Fruit fly (Drosophila melanogaster) whole organism, embryonic: ENCODE data around the gene ND-30.

Experiments used
- ATbp ChIP-seq: fragments of 200-800 bp; sonication (Bioruptor generic); optimal IDR thresholded peaks from 2 replicates; lab custom pipeline; 2017; ENCODE audit warnings: missing biosample characterization, mild to moderate bottlenecking, missing genetic modification characterization, missing genetic modification reagents
- Abd-B ChIP-seq: fragments of 200-800 bp; sonication (Bioruptor generic); optimal IDR thresholded peaks from 2 replicates; lab custom pipeline; 2018; ENCODE audit warnings: missing biosample characterization, mild to moderate bottlenecking, missing genetic modification characterization, moderate library complexity
- Aef1 ChIP-seq: fragments of 200-800 bp; sonication (Bioruptor generic); IDR thresholded peaks from 3 replicates; pipeline ENCODE4 v1.3.6; 2022; ENCODE audit warnings: missing biosample characterization, missing genetic modification characterization
- B-H1 ChIP-seq: fragments of 200-800 bp; sonication (Bioruptor generic); IDR thresholded peaks from 3 replicates; pipeline ENCODE4 v1.3.6; 2022; ENCODE audit warnings: missing biosample characterization, missing genetic modification characterization
- CG10654 ChIP-seq: fragments of 200-800 bp; sonication (Bioruptor generic); optimal IDR thresholded peaks from 2 replicates; lab custom pipeline; 2016; ENCODE audit warnings: missing biosample characterization, missing genetic modification characterization
- CG10959 ChIP-seq: fragments of 200-800 bp; sonication (Bioruptor generic); IDR thresholded peaks from 2 replicates; pipeline ENCODE4 v1.3.6; 2022; ENCODE audit warnings: missing biosample characterization, missing genetic modification characterization
- CG10979 ChIP-seq: fragments of 200-800 bp; sonication (Bioruptor generic); optimal IDR thresholded peaks from 2 replicates; lab custom pipeline; 2018; ENCODE audit warnings: missing biosample characterization, mild to moderate bottlenecking, missing genetic modification characterization, moderate library complexity
- CG12219 ChIP-seq: fragments of 200-800 bp; sonication (Bioruptor generic); optimal IDR thresholded peaks from 3 replicates; lab custom pipeline; 2018; ENCODE audit warnings: missing biosample characterization, mild to moderate bottlenecking, missing genetic modification characterization
- CG15011 ChIP-seq: fragments of 200-800 bp; sonication (Bioruptor generic); optimal IDR thresholded peaks from 3 replicates; lab custom pipeline; 2018; ENCODE audit warnings: missing biosample characterization, mild to moderate bottlenecking, missing genetic modification characterization
- CG1603 ChIP-seq: fragments of 200-800 bp; sonication (Bioruptor generic); optimal IDR thresholded peaks from 2 replicates; lab custom pipeline; 2019; ENCODE audit warnings: missing biosample characterization, mild to moderate bottlenecking, missing genetic modification characterization, moderate library complexity
- CG16815 ChIP-seq: fragments of 200-800 bp; sonication (Bioruptor generic); optimal IDR thresholded peaks from 3 replicates; lab custom pipeline; 2017; ENCODE audit warnings: missing biosample characterization, mild to moderate bottlenecking, missing genetic modification characterization
- CG17802 ChIP-seq: fragments of 200-800 bp; sonication (Bioruptor generic); optimal IDR thresholded peaks from 2 replicates; lab custom pipeline; 2018; ENCODE audit warnings: missing biosample characterization, mild to moderate bottlenecking, missing genetic modification characterization, moderate library complexity
- CG1792 ChIP-seq: fragments of 200-800 bp; sonication (Bioruptor generic); optimal IDR thresholded peaks from 2 replicates; lab custom pipeline; 2016; ENCODE audit warnings: missing biosample characterization, missing genetic modification characterization
- CG1832 ChIP-seq: fragments of 200-800 bp; sonication (Bioruptor generic); optimal IDR thresholded peaks from 2 replicates; lab custom pipeline; 2017; ENCODE audit warnings: missing biosample characterization, mild to moderate bottlenecking, missing genetic modification characterization, inconsistent platforms
- CG2129 ChIP-seq: fragments of 200-800 bp; sonication (Bioruptor generic); IDR thresholded peaks from 2 replicates; pipeline ENCODE4 v1.3.6; 2022; ENCODE audit warnings: missing biosample characterization, missing genetic modification characterization; ENCODE audit not compliant: partially characterized antibody
- CG2875 ChIP-seq: fragments of 200-800 bp; sonication (Bioruptor generic); optimal IDR thresholded peaks from 2 replicates; lab custom pipeline; 2017; ENCODE audit warnings: missing biosample characterization, mild to moderate bottlenecking, missing genetic modification characterization, missing genetic modification reagents
- CG32772 ChIP-seq: fragments of 200-800 bp; sonication (Bioruptor generic); IDR thresholded peaks from 2 replicates; pipeline ENCODE4 v1.3.6; 2022; ENCODE audit warnings: missing biosample characterization, missing genetic modification characterization
- CG33557 ChIP-seq: fragments of 200-800 bp; sonication (Bioruptor generic); optimal IDR thresholded peaks from 2 replicates; lab custom pipeline; 2019; ENCODE audit warnings: missing biosample characterization, mild to moderate bottlenecking, missing genetic modification characterization, moderate library complexity
- CG34224 ChIP-seq: fragments of 200-800 bp; sonication (Bioruptor generic); IDR thresholded peaks from 3 replicates; pipeline ENCODE4 v1.3.6; 2022; ENCODE audit warnings: missing biosample characterization, missing genetic modification characterization; ENCODE audit not compliant: partially characterized antibody
- CG5245 ChIP-seq: fragments of 200-800 bp; sonication (Bioruptor generic); optimal IDR thresholded peaks from 3 replicates; lab custom pipeline; 2016; ENCODE audit warnings: missing biosample characterization, missing genetic modification characterization
- CG7839 ChIP-seq: fragments of 200-800 bp; sonication (Bioruptor generic); optimal IDR thresholded peaks from 3 replicates; lab custom pipeline; 2018; ENCODE audit warnings: missing biosample characterization, mild to moderate bottlenecking, missing genetic modification characterization, moderate library complexity
- CG7987 ChIP-seq: fragments of 200-800 bp; sonication (Bioruptor generic); optimal IDR thresholded peaks from 2 replicates; lab custom pipeline; 2018; ENCODE audit warnings: missing biosample characterization, mild to moderate bottlenecking, missing genetic modification characterization, moderate library complexity
- CG8388 ChIP-seq: fragments of 200-800 bp; sonication (Bioruptor generic); optimal IDR thresholded peaks from 2 replicates; lab custom pipeline; 2019; ENCODE audit warnings: missing biosample characterization, mild to moderate bottlenecking, missing genetic modification characterization, moderate library complexity
- CoRest ChIP-seq: fragments of 200-800 bp; sonication (Bioruptor generic); optimal IDR thresholded peaks from 3 replicates; lab custom pipeline; 2018; ENCODE audit warnings: missing biosample characterization, mild to moderate bottlenecking, missing genetic modification characterization, moderate library complexity
- Dip3 ChIP-seq: fragments of 200-800 bp; sonication (Bioruptor generic); optimal IDR thresholded peaks from 3 replicates; lab custom pipeline; 2016; ENCODE audit warnings: missing biosample characterization, missing genetic modification characterization
- Fer2 ChIP-seq: fragments of 200-800 bp; sonication (Bioruptor generic); optimal IDR thresholded peaks from 2 replicates; lab custom pipeline; 2018; ENCODE audit warnings: missing biosample characterization, mild to moderate bottlenecking, missing genetic modification characterization, moderate library complexity
- H2.0 ChIP-seq: fragments of 200-800 bp; sonication (Bioruptor generic); IDR thresholded peaks from 2 replicates; pipeline ENCODE4 v1.3.6; 2022; ENCODE audit warnings: missing biosample characterization, missing genetic modification characterization
- Hr39 ChIP-seq: fragments of >200 bp; optimal IDR thresholded peaks from 2 replicates; lab custom pipeline; 2017
- Lpt ChIP-seq: fragments of >200 bp; optimal IDR thresholded peaks from 2 replicates; lab custom pipeline; 2018; ENCODE audit warnings: missing biosample characterization, missing genetic modification characterization
- Nf-YB ChIP-seq: fragments of 200-800 bp; sonication (Bioruptor generic); optimal IDR thresholded peaks from 3 replicates; lab custom pipeline; 2019; ENCODE audit warnings: missing biosample characterization, mild to moderate bottlenecking, missing genetic modification characterization, moderate library complexity
- Poxn ChIP-seq: fragments of 200-800 bp; sonication (Bioruptor generic); IDR thresholded peaks from 2 replicates; pipeline ENCODE4 v1.3.6; 2022; ENCODE audit warnings: missing biosample characterization, missing genetic modification characterization
- Tbp ChIP-seq: fragments of >200 bp; optimal IDR thresholded peaks from 2 replicates; lab custom pipeline; 2018; ENCODE audit warnings: missing biosample characterization, missing genetic modification characterization
- ara ChIP-seq: fragments of 200-800 bp; sonication (Bioruptor generic); IDR thresholded peaks from 2 replicates; pipeline ENCODE4 v1.3.6; 2022; ENCODE audit warnings: missing biosample characterization, missing genetic modification characterization
- az2 ChIP-seq: fragments of 200-800 bp; sonication (Bioruptor generic); optimal IDR thresholded peaks from 3 replicates; lab custom pipeline; 2016; ENCODE audit warnings: missing biosample characterization, missing genetic modification characterization
- cas ChIP-seq: fragments of 200-800 bp; sonication (Bioruptor generic); IDR thresholded peaks from 2 replicates; pipeline ENCODE4 v1.3.6; 2022; ENCODE audit warnings: missing biosample characterization, missing genetic modification characterization
- cg ChIP-seq: fragments of 200-800 bp; sonication (Bioruptor generic); optimal IDR thresholded peaks from 3 replicates; lab custom pipeline; 2019; ENCODE audit warnings: missing biosample characterization, mild to moderate bottlenecking, missing genetic modification characterization, moderate library complexity
- chinmo ChIP-seq: fragments of 200-800 bp; sonication (Bioruptor generic); IDR thresholded peaks from 4 replicates; pipeline ENCODE4 v1.3.6; 2022; ENCODE audit warnings: missing biosample characterization, missing genetic modification characterization; ENCODE audit not compliant: partially characterized antibody
- crol ChIP-seq: fragments of 200-800 bp; sonication (Bioruptor generic); IDR thresholded peaks from 2 replicates; pipeline ENCODE4 v1.3.6; 2022; ENCODE audit warnings: missing biosample characterization, missing genetic modification characterization
- ewg ChIP-seq: fragments of 200-800 bp; sonication (Bioruptor generic); optimal IDR thresholded peaks from 3 replicates; lab custom pipeline; 2017; ENCODE audit warnings: mild to moderate bottlenecking, missing biosample characterization, missing genetic modification reagents, missing genetic modification characterization
- gcm2 ChIP-seq: fragments of 200-800 bp; sonication (Bioruptor generic); optimal IDR thresholded peaks from 2 replicates; lab custom pipeline; 2016; ENCODE audit warnings: missing biosample characterization, missing genetic modification characterization
- hbn ChIP-seq: fragments of 200-800 bp; sonication (Bioruptor generic); IDR thresholded peaks from 2 replicates; pipeline ENCODE4 v1.3.6; 2022; ENCODE audit warnings: missing biosample characterization, missing genetic modification characterization; ENCODE audit not compliant: partially characterized antibody
- kni ChIP-seq: fragments of 200-800 bp; sonication (Bioruptor generic); optimal IDR thresholded peaks from 3 replicates; lab custom pipeline; 2017; ENCODE audit warnings: mild to moderate bottlenecking, missing biosample characterization, missing genetic modification reagents, missing genetic modification characterization
- knrl ChIP-seq: fragments of 200-800 bp; sonication (Bioruptor generic); IDR thresholded peaks from 3 replicates; pipeline ENCODE4 v1.3.6; 2022; ENCODE audit warnings: missing biosample characterization, missing genetic modification characterization; ENCODE audit not compliant: partially characterized antibody
- otp ChIP-seq: fragments of 200-800 bp; sonication (Bioruptor generic); IDR thresholded peaks from 3 replicates; pipeline ENCODE4, ENCODE4 v1.3.6; 2022; ENCODE audit warnings: missing biosample characterization, missing genetic modification characterization
- pita ChIP-seq: fragments of 200-800 bp; sonication (Bioruptor generic); optimal IDR thresholded peaks from 2 replicates; lab custom pipeline; 2017; ENCODE audit warnings: missing biosample characterization, mild to moderate bottlenecking, missing genetic modification characterization
- ro ChIP-seq: fragments of 200-800 bp; sonication (Bioruptor generic); IDR thresholded peaks from 2 replicates; pipeline ENCODE4 v1.3.6; 2022; ENCODE audit warnings: missing biosample characterization, missing genetic modification characterization
- sens-2 ChIP-seq: fragments of 200-800 bp; sonication (Bioruptor generic); IDR thresholded peaks from 2 replicates; pipeline ENCODE4 v1.3.6; 2022; ENCODE audit warnings: missing biosample characterization, missing genetic modification characterization
- ssp ChIP-seq: fragments of 200-800 bp; sonication (Bioruptor generic); IDR thresholded peaks from 2 replicates; pipeline ENCODE4 v1.3.6; 2022; ENCODE audit warnings: missing biosample characterization, missing genetic modification characterization
- stwl ChIP-seq: fragments of 200-800 bp; sonication (Bioruptor generic); optimal IDR thresholded peaks from 3 replicates; lab custom pipeline; 2018; ENCODE audit warnings: missing biosample characterization, mild to moderate bottlenecking, missing genetic modification characterization, moderate library complexity
- tin ChIP-seq: fragments of 200-800 bp; sonication (Bioruptor generic); optimal IDR thresholded peaks from 3 replicates; lab custom pipeline; 2016; ENCODE audit warnings: missing biosample characterization, missing genetic modification characterization
- trh ChIP-seq: fragments of 200-800 bp; sonication (Bioruptor generic); optimal IDR thresholded peaks from 2 replicates; lab custom pipeline; 2016; ENCODE audit warnings: missing biosample characterization, missing genetic modification characterization

Gene ND-30

DNA sequence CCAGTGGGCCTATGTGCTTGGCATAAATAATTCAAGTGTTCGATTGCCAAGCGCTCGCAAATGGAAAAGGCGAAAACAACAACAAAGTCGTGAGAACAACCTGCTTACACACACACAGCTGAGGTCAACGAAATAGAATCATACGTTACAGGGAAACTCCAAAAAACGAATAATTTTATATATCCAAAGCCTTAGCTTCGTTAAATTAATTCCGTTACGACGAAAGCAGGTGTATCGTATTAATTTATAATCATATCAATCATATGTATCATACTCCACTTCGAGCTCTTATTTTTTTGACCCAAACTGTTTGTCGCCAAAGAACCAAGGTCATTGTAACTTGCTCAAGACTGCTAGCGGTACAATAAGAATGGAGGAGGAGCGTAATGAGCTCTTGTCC is 20.1 kb upstream of the ND-30 start (continued):
- TF ChIP-seq pita (GFP tag; lab: Kevin White, UChicago): no peak
- TF ChIP-seq ara (GFP tag; lab: Robert Waterston, UW): peak; percentile 89
- peak; percentile 83 for TF ChIP-seq gcm2
- TF ChIP-seq Fer2 (tag; lab: Kevin White, UChicago): peak; percentile 45
- peak; percentile 69 for TF ChIP-seq Nf-YB (GFP tag; lab: Kevin White, UChicago)
- TF ChIP-seq Abd-B (GFP tag; lab: Kevin White, UChicago): peak; percentile 48
- no peak for TF ChIP-seq CoRest
- no peak for TF ChIP-seq hbn (GFP tag; lab: Robert Waterston, UW)
- peak; percentile 86 for TF ChIP-seq tin (GFP tag; lab: Kevin White, UChicago)
- TF ChIP-seq ssp (GFP tag; lab: Robert Waterston, UW): peak; percentile 75
- peak; percentile 84 for TF ChIP-seq CG8388 (GFP tag; lab: Kevin White, UChicago)
- no peak for TF ChIP-seq cg
- peak; percentile 68 for TF ChIP-seq CG17802 (tag; lab: Kevin White, UChicago)
- peak; percentile 38 for TF ChIP-seq trh
- peak; percentile 84 for TF ChIP-seq Aef1 (GFP tag; lab: Robert Waterston, UW)
- peak; percentile 53; the same call in 1 of the 2 replicates for TF ChIP-seq sens-2 (GFP tag; lab: Robert Waterston, UW)
- TF ChIP-seq CG5245: peak; percentile 84
- peak; percentile 83 for TF ChIP-seq cas (GFP tag; lab: Robert Waterston, UW)
- no peak for TF ChIP-seq CG34224 (GFP tag; lab: Robert Waterston, UW)
- TF ChIP-seq CG15011 (GFP tag; lab: Kevin White, UChicago): peak; percentile 81
- TF ChIP-seq crol: no peak
- TF ChIP-seq CG2875 (GFP tag; lab: Kevin White, UChicago): peak; percentile 83
- no peak for TF ChIP-seq chinmo
- TF ChIP-seq Tbp (GFP tag; lab: Kevin White, UChicago): no peak
- TF ChIP-seq knrl (GFP tag; lab: Robert Waterston, UW): no peak
- peak; percentile 80 for TF ChIP-seq ATbp (GFP tag; lab: Kevin White, UChicago)
- no peak for TF ChIP-seq Lpt (GFP tag; lab: Kevin White, UChicago)
- no peak for TF ChIP-seq stwl (tag; lab: Kevin White, UChicago)
- TF ChIP-seq CG10654 (GFP tag; lab: Kevin White, UChicago): peak; percentile 78
- peak; percentile 58 for TF ChIP-seq CG1792 (GFP tag; lab: Kevin White, UChicago)
- TF ChIP-seq kni (GFP tag; lab: Kevin White, UChicago): peak; percentile 8
- no peak for TF ChIP-seq CG2129 (GFP tag; lab: Robert Waterston, UW)
- peak; percentile 59; the same call in 2 of the 3 replicates for TF ChIP-seq otp (GFP tag; lab: Robert Waterston, UW)
- TF ChIP-seq CG12219: peak; percentile 86
- TF ChIP-seq CG10979 (tag; lab: Kevin White, UChicago): peak; percentile 92
- TF ChIP-seq ewg (GFP tag; lab: Kevin White, UChicago): peak; percentile 59
- no peak for TF ChIP-seq Hr39 (lab: Kevin White, UChicago)
- TF ChIP-seq CG7839: peak; percentile 92
- peak; percentile 90 for TF ChIP-seq CG1603
- peak; percentile 68 for TF ChIP-seq Poxn (GFP tag; lab: Robert Waterston, UW)
- peak; percentile 77 for TF ChIP-seq Dip3 (GFP tag; lab: Kevin White, UChicago)
- peak; percentile 90 for TF ChIP-seq B-H1 (GFP tag; lab: Robert Waterston, UW)
- peak; percentile 83 for TF ChIP-seq az2 (GFP tag; lab: Kevin White, UChicago)
- TF ChIP-seq H2.0 (GFP tag; lab: Robert Waterston, UW): peak; percentile 78
- TF ChIP-seq CG16815 (GFP tag; lab: Kevin White, UChicago): peak; percentile 57
- peak; percentile 61 for TF ChIP-seq CG10959 (GFP tag; lab: Robert Waterston, UW)
- TF ChIP-seq ro: peak; percentile 72; the same call in 1 of the 2 replicates
- TF ChIP-seq CG32772: peak; percentile 87
- TF ChIP-seq CG1832 (GFP tag; lab: Kevin White, UChicago): no peak
- peak; percentile 78 for TF ChIP-seq CG7987 (GFP tag; lab: Kevin White, UChicago)
- peak; percentile 62 for TF ChIP-seq CG33557
